Worm (Caenorhabditis elegans): ENCODE measurements around the gene B0563.6.

The B0563.6 gene

DNA sequence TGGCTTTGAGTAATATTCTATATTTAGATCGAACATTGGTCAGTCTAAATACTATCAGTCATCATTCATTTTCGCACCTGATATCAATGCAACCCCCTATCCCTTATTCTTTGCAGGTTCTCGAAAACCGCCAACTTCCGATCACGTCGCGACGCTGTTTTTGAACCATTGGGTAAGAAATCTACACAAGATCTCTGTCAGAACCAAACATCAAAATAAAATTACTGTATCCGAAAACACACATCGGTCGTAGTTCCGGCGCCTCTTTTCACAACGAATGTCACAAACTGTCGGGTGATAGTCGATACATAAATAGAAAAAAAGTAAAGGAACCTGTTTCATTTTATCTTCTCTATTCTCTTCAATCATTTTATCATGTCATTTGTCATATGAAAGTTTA lies 9.5 kb downstream of the B0563.6 start:
- TF ChIP-seq ama-1 (optimal IDR thresholded peaks at IDR 0.05) (no peak), sea-1 (GFP tag; conservative IDR thresholded peaks at IDR 0.05) (no peak), ceh-13 (GFP tag; optimal IDR thresholded peaks at IDR 0.05) (no peak), hnd-1 (tag; optimal IDR thresholded peaks at IDR 0.05) (no peak), ceh-36 (tag; optimal IDR thresholded peaks at IDR 0.05) (no peak), tra-4 (tag; optimal IDR thresholded peaks at IDR 0.05) (no peak), ets-7 (tag; optimal IDR thresholded peaks at IDR 0.05) (no peak), B0310.2 (tag; optimal IDR thresholded peaks at IDR 0.05) (no peak), hmg-4 (GFP tag; optimal IDR thresholded peaks at IDR 0.05) (no peak), tbx-37 (GFP tag; conservative IDR thresholded peaks at IDR 0.05) (no peak), hmbx-1 (tag; optimal IDR thresholded peaks at IDR 0.05) (no peak), scrt-1 (GFP tag; IDR thresholded peaks at IDR 0.05) (no peak), pes-1 (GFP tag; IDR thresholded peaks at IDR 0.05) (no peak), aly-1 (tag; optimal IDR thresholded peaks at IDR 0.05) (no peak), flt-1 (GFP tag; IDR thresholded peaks at IDR 0.05) (no peak), tbx-11 (GFP tag; IDR thresholded peaks at IDR 0.05) (no peak), F13C5.2 (tag; optimal IDR thresholded peaks at IDR 0.05) (no peak)

DNA sequence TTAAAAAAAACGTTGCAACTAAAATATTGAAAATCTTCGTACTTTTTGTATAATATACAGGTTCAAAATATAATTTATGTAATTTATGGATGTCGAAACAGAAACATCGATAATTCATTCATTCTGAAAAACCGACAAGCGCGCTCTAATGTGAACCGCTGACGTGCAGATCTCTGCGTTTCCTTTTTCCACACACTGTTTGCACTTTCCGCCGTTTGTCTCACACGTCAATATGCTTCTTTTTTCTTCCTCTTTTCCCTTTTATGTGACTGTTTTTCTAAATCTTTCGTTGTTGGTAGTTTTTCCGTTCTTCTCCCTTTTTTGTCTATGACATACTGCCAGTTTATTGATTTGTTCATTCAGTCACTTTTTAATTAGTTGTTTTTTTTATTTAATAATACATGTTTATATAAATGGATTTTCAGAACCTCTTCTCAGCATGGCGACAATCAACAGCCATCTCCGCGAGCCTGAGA lies 12.8 kb downstream of the B0563.6 start, which contains the start of gene tmbi-4:
tmbi-4 (plus strand) TSS at position 426 of the 476 bp plus-strand sequence.
- TF ChIP-seq sea-1 (GFP tag; conservative IDR thresholded peaks at IDR 0.05): no peak
- no peak for TF ChIP-seq tbx-11 (GFP tag; IDR thresholded peaks at IDR 0.05)
- TF ChIP-seq ama-1 (optimal IDR thresholded peaks at IDR 0.05): no peak
- no peak for TF ChIP-seq F13C5.2 (tag; optimal IDR thresholded peaks at IDR 0.05)
- TF ChIP-seq hnd-1 (tag; optimal IDR thresholded peaks at IDR 0.05): no peak
- no peak for TF ChIP-seq hmbx-1 (tag; optimal IDR thresholded peaks at IDR 0.05)
- no peak for TF ChIP-seq pes-1 (GFP tag; IDR thresholded peaks at IDR 0.05)
- no peak for TF ChIP-seq ceh-36 (tag; optimal IDR thresholded peaks at IDR 0.05)
- no peak for TF ChIP-seq hmg-4 (GFP tag; optimal IDR thresholded peaks at IDR 0.05)
- no peak for TF ChIP-seq tbx-37 (GFP tag; conservative IDR thresholded peaks at IDR 0.05)
- TF ChIP-seq scrt-1 (GFP tag; IDR thresholded peaks at IDR 0.05): no peak
- TF ChIP-seq tra-4 (tag; optimal IDR thresholded peaks at IDR 0.05): no peak
- no peak for TF ChIP-seq aly-1 (tag; optimal IDR thresholded peaks at IDR 0.05)
- TF ChIP-seq flt-1 (GFP tag; IDR thresholded peaks at IDR 0.05): no peak

DNA sequence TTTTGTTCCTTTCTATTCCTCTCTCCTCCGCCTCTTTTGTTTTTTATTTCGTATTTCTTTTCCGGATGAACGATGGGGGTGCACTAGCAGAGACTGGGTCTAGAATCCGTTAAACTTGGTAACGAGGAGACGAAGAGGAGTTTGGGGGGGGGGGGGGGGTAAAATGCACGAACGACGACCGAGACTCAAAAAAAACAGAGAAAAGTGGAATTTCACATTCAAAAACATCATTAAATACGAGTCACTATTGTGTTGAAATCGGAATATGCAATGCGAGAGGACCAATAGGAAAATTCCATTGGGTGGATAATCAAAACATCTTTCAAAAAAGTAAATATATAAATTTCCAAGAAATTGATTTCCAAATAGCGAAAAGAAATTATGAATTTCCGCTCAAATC lies 16.7 kb downstream of the B0563.6 start, which contains the start of gene B0563.7:
B0563.7 (minus strand) TSS at position 101 of the 400 bp plus-strand sequence.
- TF ChIP-seq hmbx-1 (tag; optimal IDR thresholded peaks at IDR 0.05) (no peak), tra-4 (tag; optimal IDR thresholded peaks at IDR 0.05) (no peak), ceh-36 (tag; optimal IDR thresholded peaks at IDR 0.05) (no peak), B0310.2 (tag; optimal IDR thresholded peaks at IDR 0.05) (no peak), ceh-13 (GFP tag; optimal IDR thresholded peaks at IDR 0.05) (no peak), tbx-37 (GFP tag; conservative IDR thresholded peaks at IDR 0.05) (no peak), F13C5.2 (tag; optimal IDR thresholded peaks at IDR 0.05) (no peak)

DNA sequence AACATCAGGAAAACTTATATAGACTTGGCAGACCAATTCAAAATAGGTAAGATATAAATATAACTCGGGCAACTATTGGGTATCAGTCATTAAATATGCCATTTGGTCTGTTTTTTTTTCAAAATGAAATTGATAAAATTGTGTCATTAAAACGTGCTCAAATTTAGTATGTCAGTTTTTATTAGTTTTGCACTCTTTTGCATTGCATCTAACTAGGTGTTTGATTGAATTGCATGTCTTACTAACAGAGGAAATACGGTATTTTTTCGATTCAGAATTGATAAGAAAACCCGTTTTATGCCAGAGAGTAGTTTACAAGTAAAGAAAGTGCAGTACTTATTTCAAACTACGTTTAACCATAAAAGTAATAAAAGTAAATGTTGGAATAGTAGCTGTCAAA lies 18.2 kb downstream of the B0563.6 start:
- TF ChIP-seq ama-1 (optimal IDR thresholded peaks at IDR 0.05) (no peak), B0310.2 (tag; optimal IDR thresholded peaks at IDR 0.05) (no peak), tbx-37 (GFP tag; conservative IDR thresholded peaks at IDR 0.05) (no peak)

DNA sequence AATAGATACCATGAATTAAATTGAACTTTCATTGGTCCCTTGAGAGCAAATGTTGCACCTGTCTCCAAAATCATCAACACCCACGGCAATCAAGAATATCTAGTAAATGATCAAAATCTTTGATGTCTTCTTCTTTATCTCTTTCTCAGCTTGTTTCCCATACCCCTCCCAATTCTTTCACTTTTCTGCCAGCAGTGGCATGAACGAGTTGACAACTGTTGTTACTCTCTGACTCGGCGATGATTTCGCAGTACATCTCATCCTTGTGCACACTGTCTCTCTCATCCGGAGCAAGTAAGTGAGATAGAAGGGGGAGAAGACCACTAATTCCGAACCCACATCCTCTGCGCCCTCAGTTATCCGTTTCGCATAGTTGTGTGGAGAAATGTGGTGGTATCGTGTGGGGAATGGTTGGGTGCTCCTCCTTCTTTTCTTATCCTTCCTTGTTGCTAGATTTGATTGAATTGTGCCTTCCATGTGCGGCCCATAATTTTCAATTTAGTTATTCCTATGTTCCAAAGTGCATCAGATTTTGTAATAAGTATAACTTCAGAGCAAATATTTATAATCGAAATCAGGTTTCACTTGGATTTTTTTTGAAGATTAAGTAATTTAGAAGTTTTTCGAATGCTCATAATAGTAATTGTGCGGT lies 23.9 kb downstream of the B0563.6 start:
- TF ChIP-seq sea-1 (GFP tag; conservative IDR thresholded peaks at IDR 0.05) (no peak), hmg-4 (GFP tag; optimal IDR thresholded peaks at IDR 0.05) (no peak), ceh-13 (GFP tag; optimal IDR thresholded peaks at IDR 0.05) (no peak), tra-4 (tag; optimal IDR thresholded peaks at IDR 0.05) (no peak), ama-1 (optimal IDR thresholded peaks at IDR 0.05) (no peak), F13C5.2 (tag; optimal IDR thresholded peaks at IDR 0.05) (no peak), ets-7 (tag; optimal IDR thresholded peaks at IDR 0.05) (no peak), B0310.2 (tag; optimal IDR thresholded peaks at IDR 0.05) (no peak), tbx-37 (GFP tag; conservative IDR thresholded peaks at IDR 0.05) (no peak), pes-1 (GFP tag; IDR thresholded peaks at IDR 0.05) (no peak)

DNA sequence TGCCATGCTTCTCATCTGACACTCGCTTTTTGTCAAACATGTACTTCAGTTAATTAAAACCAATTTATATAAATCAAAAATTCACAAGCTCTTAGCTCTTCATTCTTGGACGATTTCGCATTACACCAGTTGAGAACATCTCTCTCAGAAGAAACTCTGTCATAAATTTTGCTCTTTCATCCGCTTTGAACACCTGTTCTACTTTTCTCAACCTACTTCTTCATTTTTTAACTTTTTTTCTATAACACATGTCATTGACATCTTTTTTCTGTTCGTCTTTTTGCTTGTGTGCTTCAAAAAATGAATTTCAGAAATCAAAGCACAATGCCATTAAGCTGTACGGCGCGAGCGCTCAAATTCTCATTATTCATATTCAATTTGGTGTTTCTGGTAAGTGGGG lies 25.4 kb downstream of the B0563.6 start, which contains the start of gene tsp-11:
tsp-11 (plus strand) TSS at position 301 of the 400 bp plus-strand sequence.
- TF ChIP-seq aly-1 (tag; optimal IDR thresholded peaks at IDR 0.05) (no peak), B0310.2 (tag; optimal IDR thresholded peaks at IDR 0.05) (no peak), hmg-4 (GFP tag; optimal IDR thresholded peaks at IDR 0.05) (no peak), tra-4 (tag; optimal IDR thresholded peaks at IDR 0.05) (no peak), hnd-1 (tag; optimal IDR thresholded peaks at IDR 0.05) (no peak), ceh-13 (GFP tag; optimal IDR thresholded peaks at IDR 0.05) (no peak), flt-1 (GFP tag; IDR thresholded peaks at IDR 0.05) (no peak), ets-7 (tag; optimal IDR thresholded peaks at IDR 0.05) (no peak), pes-1 (GFP tag; IDR thresholded peaks at IDR 0.05) (no peak), tbx-37 (GFP tag; conservative IDR thresholded peaks at IDR 0.05) (no peak), tbx-11 (GFP tag; IDR thresholded peaks at IDR 0.05) (no peak), ama-1 (optimal IDR thresholded peaks at IDR 0.05) (no peak), hmbx-1 (tag; optimal IDR thresholded peaks at IDR 0.05) (no peak), scrt-1 (GFP tag; IDR thresholded peaks at IDR 0.05) (no peak), sea-1 (GFP tag; conservative IDR thresholded peaks at IDR 0.05) (no peak), F13C5.2 (tag; optimal IDR thresholded peaks at IDR 0.05) (no peak), ceh-36 (tag; optimal IDR thresholded peaks at IDR 0.05) (no peak)

DNA sequence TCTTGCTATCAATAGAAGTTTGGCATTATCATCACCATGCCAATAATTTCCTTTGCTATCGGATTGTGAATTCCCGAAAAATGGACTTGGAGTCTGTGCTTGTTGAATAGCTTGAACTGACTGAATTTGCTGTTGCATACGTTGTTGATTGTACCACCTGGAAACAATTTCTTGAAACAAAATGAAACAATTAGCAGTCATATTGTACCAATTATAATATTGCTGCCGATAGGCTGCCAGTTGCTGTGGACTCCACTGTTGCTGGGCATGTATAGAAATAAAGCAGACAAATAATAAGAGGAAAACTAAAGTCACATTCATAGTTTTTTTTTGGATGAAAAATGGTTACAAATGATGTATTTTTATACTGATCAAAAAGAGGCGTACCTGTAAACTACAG lies 29.4 kb downstream of the B0563.6 start, which contains the start of gene B0563.10:
B0563.10 (minus strand) TSS at position 325 of the 400 bp plus-strand sequence.
- TF ChIP-seq hmbx-1 (tag; optimal IDR thresholded peaks at IDR 0.05): no peak
- TF ChIP-seq B0310.2 (tag; optimal IDR thresholded peaks at IDR 0.05): no peak
- no peak for TF ChIP-seq ceh-36 (tag; optimal IDR thresholded peaks at IDR 0.05)
- no peak for TF ChIP-seq tbx-11 (GFP tag; IDR thresholded peaks at IDR 0.05)
- no peak for TF ChIP-seq ceh-13 (GFP tag; optimal IDR thresholded peaks at IDR 0.05)
- TF ChIP-seq tra-4 (tag; optimal IDR thresholded peaks at IDR 0.05): no peak
- TF ChIP-seq ama-1 (optimal IDR thresholded peaks at IDR 0.05): no peak
- no peak for TF ChIP-seq hnd-1 (tag; optimal IDR thresholded peaks at IDR 0.05)
- TF ChIP-seq ets-7 (tag; optimal IDR thresholded peaks at IDR 0.05): no peak
- TF ChIP-seq tbx-37 (GFP tag; conservative IDR thresholded peaks at IDR 0.05): no peak

Measured in whole organism, early embryonic.